Worm (Caenorhabditis elegans) whole organism, mixed stage, embryonic: ENCODE measurements around the gene Y6G8.2.
"Not testable (repeated sequence)": the region's sequence is repeated elsewhere in the genome, so short reads cannot be mapped to it uniquely, and the experiment has no call there.

Source experiments
- nhr-12 ChIP-seq: fragments of 150-350 bp; optimal IDR thresholded peaks from 2 replicates; lab custom pipeline; 2014; ENCODE audit warnings: missing biosample characterization, missing genetic modification characterization
- nhr-237 ChIP-seq: fragments of 150-350 bp; optimal IDR thresholded peaks from 2 replicates; lab custom pipeline; 2014; ENCODE audit warnings: missing biosample characterization, missing genetic modification characterization
- nhr-28 ChIP-seq: fragments of 150-350 bp; optimal IDR thresholded peaks from 2 replicates; lab custom pipeline; 2014; ENCODE audit warnings: missing biosample characterization, missing genetic modification characterization
- nhr-76 ChIP-seq: sonication (generic microtip); optimal IDR thresholded peaks from 2 replicates; lab custom pipeline; 2017; ENCODE audit warnings: missing biosample characterization, missing genetic modification characterization
- snpc-4 ChIP-seq: fragments of 150-350 bp; optimal IDR thresholded peaks from 2 replicates; lab custom pipeline; 2014; ENCODE audit warnings: missing biosample characterization, missing genetic modification characterization
- tbx-8 ChIP-seq: fragments of 200-800 bp; sonication (Bioruptor generic); optimal IDR thresholded peaks from 2 replicates; lab custom pipeline; 2018; ENCODE audit warnings: mild to moderate bottlenecking, missing genetic modification characterization, moderate library complexity, missing compliant biosample characterization
- unc-62 ChIP-seq: fragments of 150-350 bp; optimal IDR thresholded peaks from 2 replicates; lab custom pipeline; 2014; ENCODE audit warnings: missing biosample characterization, missing genetic modification reagents, missing genetic modification characterization

- not testable (repeated sequence) for TF ChIP-seq nhr-237 (tag; lab: Kevin White, UChicago); nhr-76 (tag; lab: Kevin White, UChicago); nhr-28 (tag; lab: Kevin White, UChicago); nhr-12 (tag; lab: Kevin White, UChicago); snpc-4 (tag; lab: Kevin White, UChicago); tbx-8 (GFP tag; lab: Kevin White, UChicago); unc-62 (GFP tag; lab: Kevin White, UChicago)
These were observed 11.7 kb upstream of the Y6G8.2 start, which contains the start of gene Y6G8.15 for ce11 chrV:17610503-17610902.
